Worm (Caenorhabditis elegans) whole organism, late embryonic: Measurements from ENCODE around the gene C01G6.3.

Experiments used
- C38D4.7 ChIP-seq: fragments of 200-800 bp; sonication (Bioruptor generic); optimal IDR thresholded peaks from 2 replicates; lab custom pipeline; 2018; ENCODE audit warnings: mild to moderate bottlenecking, missing genetic modification characterization, moderate library complexity, missing compliant biosample characterization
- ahr-1 ChIP-seq: sonication (generic microtip); optimal IDR thresholded peaks from 2 replicates; lab custom pipeline; 2016; ENCODE audit warnings: missing genetic modification characterization, missing compliant biosample characterization
- ama-1 ChIP-seq: fragments of 150-350 bp; optimal IDR thresholded peaks from 2 replicates; lab custom pipeline; 2014
- ceh-19 ChIP-seq: fragments of 200-800 bp; sonication (Bioruptor generic); optimal IDR thresholded peaks from 2 replicates; lab custom pipeline; 2018; ENCODE audit warnings: mild to moderate bottlenecking, missing genetic modification characterization, missing compliant biosample characterization
- dve-1 ChIP-seq: sonication (generic microtip); optimal IDR thresholded peaks from 2 replicates; lab custom pipeline; 2017; ENCODE audit warnings: antibody characterized with exemption, mild to moderate bottlenecking, missing genetic modification characterization, missing compliant biosample characterization
- gmeb-2 ChIP-seq: sonication (generic microtip); optimal IDR thresholded peaks from 2 replicates; lab custom pipeline; 2016; ENCODE audit warnings: missing genetic modification characterization, inconsistent platforms, missing compliant biosample characterization
- hlh-13 ChIP-seq: fragments of 200-800 bp; sonication (Bioruptor generic); optimal IDR thresholded peaks from 2 replicates; lab custom pipeline; 2018; ENCODE audit warnings: mild to moderate bottlenecking, missing genetic modification characterization, missing compliant biosample characterization
- hlh-15 ChIP-seq: sonication (generic microtip); optimal IDR thresholded peaks from 2 replicates; lab custom pipeline; 2016; ENCODE audit warnings: missing genetic modification characterization, missing compliant biosample characterization
- pag-3 ChIP-seq: sonication (generic microtip); optimal IDR thresholded peaks from 2 replicates; lab custom pipeline; 2016; ENCODE audit warnings: missing compliant biosample characterization, missing genetic modification characterization, borderline replicate concordance
- pax-1 ChIP-seq: fragments of 150-350 bp; optimal IDR thresholded peaks from 2 replicates; lab custom pipeline; 2014; ENCODE audit warnings: missing biosample characterization, missing genetic modification characterization
- sdc-2 ChIP-seq: sonication (generic microtip); optimal IDR thresholded peaks from 2 replicates; lab custom pipeline; 2016; ENCODE audit warnings: missing genotype, missing genetic modification characterization, missing compliant biosample characterization
- unc-3 ChIP-seq, 2 experiments: fragments of 200-800 bp in 1 of 2; sonication (Bioruptor generic) in 1 of 2; sonication (generic microtip) in 1 of 2; conservative IDR thresholded peaks in 1 of 2; optimal IDR thresholded peaks in 1 of 2; 2 replicates each; pipeline versions ENCODE4 v1.3.6 to Lab custom; 2016 to 2022; ENCODE audit warnings: missing compliant biosample characterization in 2 of 2, missing genetic modification characterization in 2 of 2, missing genetic modification reagents in 1 of 2

ce11 chrII:9316801-9317200, 47.1 kb downstream of the C01G6.3 start:
- TF ChIP-seq pax-1 (tag; lab: Kevin White, UChicago) (no peak), hlh-15 (tag; lab: Kevin White, UChicago) (no peak), sdc-2 (tag; lab: Kevin White, UChicago) (no peak), pag-3 (no peak), dve-1 (no peak), ahr-1 (tag; lab: Kevin White, UChicago) (no peak), ama-1 (lab: Kevin White, UChicago) (no peak), unc-3 (GFP tag; conservative IDR thresholded peaks at IDR 0.05; lab: Robert Waterston, UW) (no peak), unc-3 (tag; optimal IDR thresholded peaks at IDR 0.05; lab: Kevin White, UChicago) (no peak), hlh-13 (GFP tag; lab: Kevin White, UChicago) (no peak), gmeb-2 (tag; lab: Kevin White, UChicago) (no peak), ceh-19 (GFP tag; lab: Kevin White, UChicago) (no peak), C38D4.7 (GFP tag; lab: Kevin White, UChicago) (no peak)
